Worm (Caenorhabditis elegans) whole organism, L3 larva: Measurements from ENCODE around the gene F47C12.8.

ENCODE experiments used
- ama-1 ChIP-seq: fragments of 150-350 bp; optimal IDR thresholded peaks from 2 replicates; lab custom pipeline; 2018
- egl-27 ChIP-seq: sonication (generic microtip); optimal IDR thresholded peaks from 4 replicates; lab custom pipeline; 2017; ENCODE audit warnings: missing biosample characterization, missing genetic modification reagents, missing genetic modification characterization
- jun-1 ChIP-seq: fragments of 150-350 bp; optimal IDR thresholded peaks from 2 replicates; lab custom pipeline; 2014; ENCODE audit warnings: missing biosample characterization, missing genetic modification reagents, missing genetic modification characterization
- nhr-12 ChIP-seq: fragments of 150-350 bp; optimal IDR thresholded peaks from 2 replicates; lab custom pipeline; 2014; ENCODE audit warnings: missing biosample characterization, missing genetic modification characterization
- nhr-237 ChIP-seq: fragments of 150-350 bp; optimal IDR thresholded peaks from 2 replicates; lab custom pipeline; 2014; ENCODE audit warnings: missing biosample characterization, missing genetic modification characterization
- nhr-77 ChIP-seq: fragments of 150-350 bp; optimal IDR thresholded peaks from 2 replicates; lab custom pipeline; 2014; ENCODE audit warnings: missing biosample characterization, missing genetic modification characterization
- unc-62 ChIP-seq: fragments of 150-350 bp; sonication (generic microtip); optimal IDR thresholded peaks from 4 replicates; lab custom pipeline; 2014; ENCODE audit warnings: missing biosample characterization, missing genetic modification reagents, missing genetic modification characterization
- ztf-11 ChIP-seq: fragments of 150-350 bp; optimal IDR thresholded peaks from 2 replicates; lab custom pipeline; 2014; ENCODE audit warnings: missing biosample characterization, missing genetic modification characterization

- no peak for TF ChIP-seq jun-1 (tag; lab: Kevin White, UChicago)
- TF ChIP-seq ama-1, result no peak
- no peak for TF ChIP-seq nhr-237 (tag; lab: Kevin White, UChicago)
- no peak for TF ChIP-seq ztf-11
- no peak for TF ChIP-seq nhr-77
- no peak for TF ChIP-seq egl-27 (tag; lab: Kevin White, UChicago)
- TF ChIP-seq nhr-12 (tag; lab: Kevin White, UChicago), result no peak
- TF ChIP-seq unc-62 (GFP tag; lab: Kevin White, UChicago), result no peak
Measured at ce11 chrIV:3977965-3978523, 20.4 kb downstream of the F47C12.8 start, which contains the start of gene srh-220.
